Worm (Caenorhabditis elegans) whole organism, L4 larva: ENCODE results near the gene srd-23.
A peak's percentile ranks its signal among the peaks of the same experiment; 100 is the strongest.
"Not testable (repeated sequence)": the region's sequence is repeated elsewhere in the genome, so short reads cannot be mapped to it uniquely, and the experiment has no call there.

Experiments used
- F44E2.7 ChIP-seq: fragments of 200-800 bp; sonication (Bioruptor generic); IDR thresholded peaks from 2 replicates; pipeline ENCODE4 v2.1.2; 2022; ENCODE audit warnings: missing genetic modification characterization, missing compliant biosample characterization
- F49E8.2 ChIP-seq: sonication (generic microtip); optimal IDR thresholded peaks from 2 replicates; lab custom pipeline; 2016; ENCODE audit warnings: missing compliant biosample characterization, mild to moderate bottlenecking, missing genetic modification characterization, borderline replicate concordance
- T26A8.4 ChIP-seq: fragments of 200-800 bp; sonication (Bioruptor generic); IDR thresholded peaks from 2 replicates; pipeline ENCODE4 v1.3.6; 2022; ENCODE audit warnings: missing genetic modification characterization, missing compliant biosample characterization
- Y105C5A.15 ChIP-seq: fragments of 200-800 bp; sonication (Bioruptor generic); IDR thresholded peaks from 2 replicates; pipeline ENCODE4 v1.3.6; 2022; ENCODE audit warnings: missing genetic modification characterization, missing compliant biosample characterization
- Y48G9A.11 ChIP-seq: fragments of 200-800 bp; sonication (Bioruptor generic); IDR thresholded peaks from 2 replicates; pipeline ENCODE4 v1.3.6; 2022; ENCODE audit warnings: missing genetic modification reagents, missing genetic modification characterization, missing compliant biosample characterization
- Y5F2A.4 ChIP-seq: fragments of 200-800 bp; sonication (Bioruptor generic); optimal IDR thresholded peaks from 2 replicates; lab custom pipeline; 2018; ENCODE audit warnings: mild to moderate bottlenecking, missing genetic modification characterization, missing compliant biosample characterization
- ZK337.2 ChIP-seq: fragments of 200-800 bp; sonication (Bioruptor generic); IDR thresholded peaks from 2 replicates; pipeline ENCODE4 v1.3.6; 2022; ENCODE audit warnings: missing genetic modification reagents, missing genetic modification characterization, missing compliant biosample characterization
- aha-1 ChIP-seq: fragments of 150-350 bp; peaks from one replicate; lab custom pipeline; 2014; ENCODE audit warnings: missing biosample characterization, missing genetic modification characterization
- ama-1 ChIP-seq: fragments of 150-350 bp; optimal IDR thresholded peaks from 2 replicates; lab custom pipeline; 2014; ENCODE audit warnings: inconsistent platforms, mixed read lengths
- arid-1 ChIP-seq: fragments of 200-800 bp; sonication (Bioruptor generic); conservative IDR thresholded peaks from 2 replicates; pipeline ENCODE4 v1.3.6; 2022; ENCODE audit warnings: missing genetic modification reagents, missing genetic modification characterization, missing compliant biosample characterization
- cey-2 ChIP-seq: sonication (generic microtip); optimal IDR thresholded peaks from 3 replicates; lab custom pipeline; 2017; ENCODE audit warnings: missing genetic modification characterization, mild to moderate bottlenecking, missing compliant biosample characterization, antibody characterized with exemption, borderline replicate concordance; ENCODE audit not compliant: insufficient read depth
- dmd-6 ChIP-seq: fragments of 200-800 bp; sonication (Bioruptor generic); IDR thresholded peaks from 2 replicates; pipeline ENCODE4 v1.3.6; 2022; ENCODE audit warnings: missing genetic modification reagents, missing genetic modification characterization, missing compliant biosample characterization
- dmd-9 ChIP-seq: fragments of 200-800 bp; sonication (Bioruptor generic); IDR thresholded peaks from 2 replicates; pipeline ENCODE4 v1.3.6; 2022; ENCODE audit warnings: missing genetic modification reagents, missing genetic modification characterization, missing compliant biosample characterization
- egl-43 ChIP-seq: fragments of 200-800 bp; sonication (Bioruptor generic); IDR thresholded peaks from 2 replicates; pipeline ENCODE4 v1.3.6; 2022; ENCODE audit warnings: missing genetic modification reagents, missing genetic modification characterization, missing compliant biosample characterization
- fkh-10 ChIP-seq: fragments of 150-350 bp; optimal IDR thresholded peaks from 2 replicates; lab custom pipeline; 2014; ENCODE audit warnings: missing biosample characterization, missing genetic modification reagents, missing genetic modification characterization
- hlh-11 ChIP-seq: fragments of 200-800 bp; sonication (Bioruptor generic); optimal IDR thresholded peaks from 2 replicates; lab custom pipeline; 2018; ENCODE audit warnings: mild to moderate bottlenecking, missing genetic modification characterization, missing compliant biosample characterization
- jun-1 ChIP-seq: fragments of 150-350 bp; optimal IDR thresholded peaks from 2 replicates; lab custom pipeline; 2014; ENCODE audit warnings: missing biosample characterization, missing genetic modification reagents, missing genetic modification characterization
- lin-15B ChIP-seq: fragments of 150-350 bp; sonication (generic microtip); optimal IDR thresholded peaks from 3 replicates; lab custom pipeline; 2014; ENCODE audit warnings: missing biosample characterization, missing genetic modification characterization
- lin-39 ChIP-seq: fragments of 150-350 bp; optimal IDR thresholded peaks from 2 replicates; lab custom pipeline; 2014; ENCODE audit warnings: missing biosample characterization, missing genetic modification reagents, missing genetic modification characterization
- lsy-2 ChIP-seq, 2 experiments: fragments of 150-350 bp in 1 of 2; sonication (generic microtip) in 1 of 2; optimal IDR thresholded peaks; 2 replicates each; lab custom pipeline; 2014 to 2017; ENCODE audit warnings: missing biosample characterization in 2 of 2, missing genetic modification characterization in 2 of 2
- mxl-3 ChIP-seq: fragments of 200-800 bp; sonication (Bioruptor generic); optimal IDR thresholded peaks from 2 replicates; lab custom pipeline; 2018; ENCODE audit warnings: mild to moderate bottlenecking, missing genetic modification characterization, missing compliant biosample characterization
- nhr-102 ChIP-seq: sonication (generic microtip); optimal IDR thresholded peaks from 2 replicates; lab custom pipeline; 2016; ENCODE audit warnings: mild to moderate bottlenecking, missing genetic modification characterization, moderate library complexity, missing compliant biosample characterization
- nhr-11 ChIP-seq: fragments of 150-350 bp; optimal IDR thresholded peaks from 2 replicates; lab custom pipeline; 2014; ENCODE audit warnings: missing biosample characterization, missing genetic modification characterization
- pqm-1 ChIP-seq: sonication (generic microtip); optimal IDR thresholded peaks from 2 replicates; lab custom pipeline; 2017; ENCODE audit warnings: missing biosample characterization, missing genetic modification characterization
- set-16 ChIP-seq: fragments of 200-800 bp; sonication (Bioruptor generic); IDR thresholded peaks from 2 replicates; pipeline ENCODE4 v1.3.6; 2022; ENCODE audit warnings: missing genetic modification reagents, missing genetic modification characterization, missing compliant biosample characterization
- skn-1 ChIP-seq: fragments of 150-350 bp; optimal IDR thresholded peaks from 2 replicates; lab custom pipeline; 2014; ENCODE audit warnings: missing biosample characterization, missing genetic modification characterization
- snpc-4 ChIP-seq: fragments of 150-350 bp; optimal IDR thresholded peaks from 2 replicates; lab custom pipeline; 2014; ENCODE audit warnings: missing biosample characterization, missing genetic modification characterization
- spr-3 ChIP-seq: fragments of 200-800 bp; sonication (Bioruptor generic); optimal IDR thresholded peaks from 2 replicates; lab custom pipeline; 2018; ENCODE audit warnings: mild to moderate bottlenecking, missing genetic modification characterization, missing compliant biosample characterization
- tag-97 ChIP-seq: fragments of 200-800 bp; sonication (Bioruptor generic); IDR thresholded peaks from 2 replicates; pipeline ENCODE4 v1.3.6; 2022; ENCODE audit warnings: missing genetic modification characterization, missing compliant biosample characterization
- unc-62 ChIP-seq, 3 experiments: fragments of 150-350 bp in 1 of 3; sonication (generic microtip); optimal IDR thresholded peaks in 2 of 3; peaks in 1 of 3; 1 replicate in 1 of 3; 2 replicates in 2 of 3; lab custom pipeline; 2014 to 2017; ENCODE audit warnings: missing biosample characterization in 3 of 3, missing genetic modification characterization in 3 of 3, missing genetic modification reagents in 3 of 3, missing genotype in 1 of 3
- zag-1 ChIP-seq: fragments of 150-350 bp; optimal IDR thresholded peaks from 2 replicates; lab custom pipeline; 2014; ENCODE audit warnings: missing biosample characterization, missing genetic modification characterization
- zip-11 ChIP-seq: fragments of 200-800 bp; sonication (Bioruptor generic); IDR thresholded peaks from 2 replicates; pipeline ENCODE4 v1.3.6; 2022; ENCODE audit warnings: missing genetic modification characterization, missing compliant biosample characterization
- ztf-7 ChIP-seq: fragments of 150-350 bp; optimal IDR thresholded peaks from 2 replicates; lab custom pipeline; 2014; ENCODE audit warnings: missing biosample characterization, missing genetic modification characterization

srd-23 gene

DNA sequence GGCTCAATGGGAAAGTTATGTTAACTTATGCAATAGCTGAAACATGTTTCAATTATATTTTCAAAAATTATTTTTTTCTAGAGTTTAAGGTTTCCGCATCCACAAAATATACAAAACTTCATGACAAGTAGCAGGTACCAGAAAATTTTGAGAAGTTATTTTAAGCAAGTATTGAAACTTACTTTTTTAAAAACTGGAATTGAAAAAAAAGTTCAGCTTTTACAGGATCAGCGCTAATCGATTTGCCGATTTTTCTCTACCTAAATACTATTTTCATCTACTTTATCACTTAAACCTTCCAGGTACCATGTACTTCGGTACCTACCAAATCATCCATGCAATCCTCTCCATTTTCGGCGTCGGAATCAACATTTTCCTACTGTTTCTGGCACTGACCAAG lies at the start of gene srd-23:
Gene srd-23 (plus strand): TSS at position 301 of the 400 bp plus-strand sequence.
- TF ChIP-seq snpc-4 (tag; lab: Kevin White, UChicago) (no peak), T26A8.4 (GFP tag; lab: Robert Waterston, UW) (no peak), ZK337.2 (no peak), lin-39 (no peak), lin-15B (tag; lab: Kevin White, UChicago) (no peak), egl-43 (GFP tag; lab: Robert Waterston, UW) (no peak), F44E2.7 (GFP tag; lab: Robert Waterston, UW) (no peak), Y48G9A.11 (GFP tag; lab: Robert Waterston, UW) (no peak), dmd-9 (GFP tag; lab: Robert Waterston, UW) (no peak), ztf-7 (tag; lab: Kevin White, UChicago) (no peak), fkh-10 (GFP tag; lab: Kevin White, UChicago) (no peak), tag-97 (no peak), zip-11 (GFP tag; lab: Robert Waterston, UW) (no peak), skn-1 (tag; lab: Kevin White, UChicago) (no peak), cey-2 (tag; lab: Kevin White, UChicago) (no peak)

DNA sequence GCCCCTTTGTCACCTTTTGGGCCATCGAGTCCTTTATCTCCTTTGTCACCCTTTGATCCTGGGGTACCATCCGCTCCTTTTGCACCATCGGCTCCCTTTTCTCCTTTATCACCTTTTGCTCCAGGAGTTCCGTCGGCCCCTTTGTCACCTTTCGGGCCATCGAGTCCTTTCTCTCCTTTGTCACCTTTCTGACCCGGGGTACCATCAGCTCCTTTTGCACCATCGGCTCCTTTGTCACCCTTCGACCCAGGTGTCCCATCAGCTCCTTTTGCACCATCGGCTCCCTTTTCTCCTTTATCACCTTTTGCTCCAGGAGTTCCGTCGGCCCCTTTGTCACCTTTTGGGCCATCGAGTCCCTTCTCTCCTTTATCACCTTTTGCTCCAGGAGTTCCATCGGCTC lies 49.5 kb upstream of the srd-23 start:
- TF ChIP-seq Y105C5A.15 (GFP tag; lab: Robert Waterston, UW) (0 out of 2 replicates have a peak, but pooled peaks have one; percentile 8), set-16 (peak; percentile 74)

DNA sequence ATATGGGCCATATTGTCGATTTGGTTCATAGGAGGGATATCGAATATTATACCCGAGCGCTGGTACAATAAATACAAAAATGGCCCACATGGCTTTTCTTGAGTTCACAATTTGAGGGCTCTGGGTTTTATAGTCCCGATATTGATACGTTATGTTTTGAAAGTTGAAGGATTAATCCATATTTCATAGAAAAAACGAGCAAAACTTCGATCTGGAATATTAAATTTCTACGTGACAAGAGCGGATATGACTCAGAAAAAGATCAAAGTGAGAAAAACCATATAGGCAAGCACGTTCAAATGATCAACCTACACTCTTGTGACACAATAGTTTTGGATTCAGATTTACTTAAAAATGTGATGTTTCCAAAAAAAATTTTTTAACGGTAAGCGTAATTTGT lies 48.0 kb upstream of the srd-23 start, which contains the start of gene col-135:
Gene col-135 (minus strand): TSS at position 101 of the 400 bp plus-strand sequence.
- no peak for TF ChIP-seq pqm-1 (tag; lab: Kevin White, UChicago)
- peak in 1 of 2 experiments; percentile 35 for TF ChIP-seq unc-62 (GFP tag; optimal IDR thresholded peaks at IDR 0.05 in 1 of 2; lab: Kevin White, UChicago)
- no peak for TF ChIP-seq unc-62 (tag; optimal IDR thresholded peaks at IDR 0.05; lab: Kevin White, UChicago)

DNA sequence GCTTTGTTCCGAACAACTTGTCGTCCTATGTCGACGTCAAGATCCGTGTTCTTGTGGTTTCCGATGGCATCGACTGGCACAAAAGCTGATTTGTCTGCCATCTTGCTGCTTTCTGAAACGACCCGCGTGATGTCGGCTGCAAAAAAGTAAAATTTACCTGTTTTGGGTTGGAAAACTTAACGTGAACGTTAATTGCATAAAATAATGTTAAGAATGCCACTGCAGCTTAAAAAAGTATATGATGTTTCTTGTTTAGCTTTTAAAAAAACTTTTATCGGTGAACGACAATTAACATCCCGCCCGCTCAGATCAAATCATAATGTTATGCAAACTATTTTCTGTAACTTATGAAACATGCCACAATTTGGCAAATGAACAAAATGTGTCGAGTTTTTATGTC lies 45.8 kb upstream of the srd-23 start, which contains the start of gene M199.8:
Gene M199.8 (minus strand): TSS at position 101 of the 400 bp plus-strand sequence.
- TF ChIP-seq hlh-11 (tag; lab: Kevin White, UChicago); ama-1; Y48G9A.11 (GFP tag; lab: Robert Waterston, UW): not testable (repeated sequence)

DNA sequence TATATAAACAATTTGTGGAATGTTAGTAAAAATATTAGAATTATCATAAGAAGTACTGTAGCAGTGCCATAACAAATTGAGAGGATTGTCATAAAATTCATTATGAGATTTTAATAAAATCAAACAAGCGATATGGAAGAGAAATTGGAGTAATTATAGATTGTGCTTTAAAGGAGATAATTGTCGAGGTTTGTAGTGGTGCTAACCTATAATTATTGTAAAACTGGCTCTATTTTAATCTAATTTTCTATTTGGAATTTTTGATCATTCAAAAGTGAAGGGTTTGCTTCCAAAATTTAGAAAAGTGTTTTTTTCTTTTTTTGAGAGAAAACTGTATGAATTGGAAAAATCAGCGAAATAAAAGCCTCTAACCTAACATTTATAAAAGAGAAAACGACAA lies 38.9 kb upstream of the srd-23 start, which contains the start of gene srg-51:
Gene srg-51 (minus strand): TSS at position 101 of the 400 bp plus-strand sequence.
- peak; percentile 26 for TF ChIP-seq aha-1 (tag; lab: Kevin White, UChicago)
- no peak for TF ChIP-seq lsy-2 (tag; optimal IDR thresholded peaks at IDR 0.05; lab: Kevin White, UChicago)

DNA sequence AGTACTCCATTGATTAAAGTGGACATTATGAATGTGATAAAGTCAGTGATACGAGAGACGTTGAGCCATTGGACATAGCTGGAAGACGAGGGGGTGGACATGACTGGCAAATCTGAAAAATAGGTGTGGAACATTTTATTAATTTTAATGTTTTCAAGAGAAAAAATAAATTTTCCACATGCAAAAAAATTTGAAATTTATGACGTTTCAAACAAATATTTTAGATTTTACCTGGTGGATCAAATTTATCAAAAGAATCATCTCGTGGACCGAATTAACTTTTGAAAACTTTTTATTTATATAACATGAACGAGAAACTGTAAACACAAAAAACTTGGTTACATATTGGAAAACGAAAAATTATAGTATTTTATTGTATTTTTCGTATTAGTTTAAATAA lies 32.6 kb upstream of the srd-23 start, which contains the start of gene str-78:
Gene str-78 (minus strand): TSS at position 101 of the 400 bp plus-strand sequence.
- no peak for TF ChIP-seq zag-1
- TF ChIP-seq nhr-11 (tag; lab: Kevin White, UChicago), result no peak
- no peak for TF ChIP-seq snpc-4 (tag; lab: Kevin White, UChicago)
- no peak for TF ChIP-seq cey-2 (tag; lab: Kevin White, UChicago)
- TF ChIP-seq Y5F2A.4, result no peak
- no peak for TF ChIP-seq dmd-6 (GFP tag; lab: Robert Waterston, UW)
- no peak for TF ChIP-seq jun-1 (tag; lab: Kevin White, UChicago)
- TF ChIP-seq set-16, result no peak
- TF ChIP-seq arid-1 (GFP tag; lab: Robert Waterston, UW), result no peak
- no peak for TF ChIP-seq mxl-3 (GFP tag; lab: Kevin White, UChicago)
- no peak for TF ChIP-seq nhr-102 (tag; lab: Kevin White, UChicago)
- TF ChIP-seq F49E8.2 (tag; lab: Kevin White, UChicago), result no peak
- TF ChIP-seq spr-3 (GFP tag; lab: Kevin White, UChicago), result no peak
